Fruit fly (Drosophila melanogaster) Kc167 (cell line): ENCODE measurements around the gene dpr2.

Experiments used
- Sin3A ChIP-seq: fragments of >200 bp; optimal IDR thresholded peaks from 2 replicates; lab custom pipeline; 2018; ENCODE audit warnings: missing external identifiers
- h ChIP-seq: fragments of >200 bp; optimal IDR thresholded peaks from 3 replicates; lab custom pipeline; 2018; ENCODE audit warnings: missing external identifiers
- insv ChIP-seq: fragments of >200 bp; optimal IDR thresholded peaks from 3 replicates; lab custom pipeline; 2018; ENCODE audit warnings: missing external identifiers
- psq ChIP-seq: fragments of >200 bp; optimal IDR thresholded peaks from 2 replicates; lab custom pipeline; 2017; ENCODE audit warnings: missing external identifiers

dm6 chr2L:10936362-10936761 is 27.6 kb downstream of the dpr2 start, which contains the start of gene CG14072:
- no peak for TF ChIP-seq h (lab: Kevin White, UChicago)
- no peak for TF ChIP-seq Sin3A (lab: Kevin White, UChicago)
- no peak for TF ChIP-seq insv (lab: Kevin White, UChicago)
- no peak for TF ChIP-seq psq (lab: Kevin White, UChicago)
